Fruit fly (Drosophila melanogaster) whole organism, embryonic: ENCODE results near the gene CG44001.
A peak's percentile ranks its signal among the peaks of the same experiment; 100 is the strongest.

Experiments
- C15 ChIP-seq: fragments of 200-800 bp; sonication (Bioruptor generic); IDR thresholded peaks from 3 replicates; pipeline ENCODE4 v1.3.6; 2022; ENCODE audit warnings: missing biosample characterization, missing genetic modification characterization
- CG10321 ChIP-seq: fragments of 200-800 bp; sonication (Bioruptor generic); IDR thresholded peaks from 2 replicates; pipeline ENCODE4 v1.3.6; 2022; ENCODE audit warnings: missing biosample characterization, missing genetic modification characterization
- CG10431 ChIP-seq: fragments of 200-800 bp; sonication (Bioruptor generic); optimal IDR thresholded peaks from 3 replicates; lab custom pipeline; 2018; ENCODE audit warnings: missing biosample characterization, mild to moderate bottlenecking, missing genetic modification characterization
- CG10462 ChIP-seq: fragments of 200-800 bp; sonication (Bioruptor generic); optimal IDR thresholded peaks from 2 replicates; lab custom pipeline; 2016; ENCODE audit warnings: missing biosample characterization, missing genetic modification characterization
- CG12071 ChIP-seq: fragments of 200-800 bp; sonication (Bioruptor generic); optimal IDR thresholded peaks from 3 replicates; lab custom pipeline; 2018; ENCODE audit warnings: missing biosample characterization, mild to moderate bottlenecking, missing genetic modification characterization
- CG12299 ChIP-seq: fragments of 200-800 bp; sonication (Bioruptor generic); optimal IDR thresholded peaks from 2 replicates; lab custom pipeline; 2018; ENCODE audit warnings: missing biosample characterization, mild to moderate bottlenecking, missing genetic modification characterization
- CG1529 ChIP-seq: fragments of 200-800 bp; sonication (Bioruptor generic); optimal IDR thresholded peaks from 3 replicates; lab custom pipeline; 2018; ENCODE audit warnings: missing biosample characterization, missing genetic modification characterization
- CG17359 ChIP-seq: fragments of 200-800 bp; sonication (Bioruptor generic); optimal IDR thresholded peaks from 3 replicates; lab custom pipeline; 2018; ENCODE audit warnings: missing biosample characterization, mild to moderate bottlenecking, missing genetic modification characterization, moderate library complexity
- CG17568 ChIP-seq: fragments of 200-800 bp; sonication (Bioruptor generic); optimal IDR thresholded peaks from 2 replicates; lab custom pipeline; 2018; ENCODE audit warnings: missing biosample characterization, mild to moderate bottlenecking, missing genetic modification characterization, moderate library complexity
- CG1832 ChIP-seq: fragments of 200-800 bp; sonication (Bioruptor generic); optimal IDR thresholded peaks from 2 replicates; lab custom pipeline; 2017; ENCODE audit warnings: missing biosample characterization, mild to moderate bottlenecking, missing genetic modification characterization, inconsistent platforms
- CG31365 ChIP-seq: fragments of 200-800 bp; sonication (Bioruptor generic); optimal IDR thresholded peaks from 2 replicates; lab custom pipeline; 2018; ENCODE audit warnings: missing biosample characterization, mild to moderate bottlenecking, missing genetic modification characterization
- CG3995 ChIP-seq: fragments of 200-800 bp; sonication (Bioruptor generic); optimal IDR thresholded peaks from 3 replicates; lab custom pipeline; 2016; ENCODE audit warnings: missing biosample characterization, missing genetic modification characterization
- CG5953 ChIP-seq: fragments of 200-800 bp; sonication (Bioruptor generic); IDR thresholded peaks from 2 replicates; pipeline ENCODE4 v1.3.6; 2022; ENCODE audit warnings: missing biosample characterization, missing genetic modification characterization
- CG8388 ChIP-seq: fragments of 200-800 bp; sonication (Bioruptor generic); optimal IDR thresholded peaks from 2 replicates; lab custom pipeline; 2019; ENCODE audit warnings: missing biosample characterization, mild to moderate bottlenecking, missing genetic modification characterization, moderate library complexity
- CTCF ChIP-seq: fragments of 200-800 bp; sonication (Bioruptor generic); optimal IDR thresholded peaks from 2 replicates; lab custom pipeline; 2017; ENCODE audit warnings: missing biosample characterization, mild to moderate bottlenecking, missing genetic modification characterization, moderate library complexity
- Dbx ChIP-seq: fragments of 200-800 bp; sonication (Bioruptor generic); IDR thresholded peaks from 3 replicates; pipeline ENCODE4 v1.3.6; 2022; ENCODE audit warnings: missing biosample characterization, missing genetic modification characterization
- Dp ChIP-seq: fragments of 200-800 bp; sonication (Bioruptor generic); optimal IDR thresholded peaks from 2 replicates; lab custom pipeline; 2018; ENCODE audit warnings: missing biosample characterization, mild to moderate bottlenecking, missing genetic modification characterization, moderate library complexity
- Drgx ChIP-seq: fragments of 200-800 bp; sonication (Bioruptor generic); IDR thresholded peaks from 2 replicates; pipeline ENCODE4 v1.3.6; 2022; ENCODE audit warnings: missing biosample characterization, missing genetic modification characterization
- ERR ChIP-seq: fragments of 200-800 bp; sonication (Bioruptor generic); optimal IDR thresholded peaks from 2 replicates; lab custom pipeline; 2016; ENCODE audit warnings: missing biosample characterization, missing genetic modification characterization
- Elba2 ChIP-seq: fragments of 200-800 bp; sonication (Bioruptor generic); optimal IDR thresholded peaks from 3 replicates; lab custom pipeline; 2016; ENCODE audit warnings: missing biosample characterization, missing genetic modification characterization
- HLHmδ ChIP-seq: fragments of 200-800 bp; sonication (Bioruptor generic); optimal IDR thresholded peaks from 2 replicates; lab custom pipeline; 2018; ENCODE audit warnings: missing biosample characterization, mild to moderate bottlenecking, missing genetic modification characterization, moderate library complexity
- Hr78 ChIP-seq, 2 experiments: fragments of 200-800 bp in 1 of 2; fragments of >200 bp in 1 of 2; sonication (Bioruptor generic) in 1 of 2; optimal IDR thresholded peaks; 2 replicates each; lab custom pipeline; 2017 to 2019; ENCODE audit warnings: missing biosample characterization in 2 of 2, missing genetic modification characterization in 2 of 2, mild to moderate bottlenecking in 1 of 2, moderate library complexity in 1 of 2
- Hsf ChIP-seq: fragments of 200-800 bp; sonication (Bioruptor generic); optimal IDR thresholded peaks from 3 replicates; lab custom pipeline; 2016; ENCODE audit warnings: missing biosample characterization, missing genetic modification characterization
- Mrtf ChIP-seq: fragments of 200-800 bp; sonication (Bioruptor generic); IDR thresholded peaks from 3 replicates; pipeline ENCODE4 v1.3.6; 2022; ENCODE audit warnings: missing biosample characterization, missing genetic modification characterization
- Ravus ChIP-seq: fragments of 200-800 bp; sonication (Bioruptor generic); IDR thresholded peaks from 2 replicates; pipeline ENCODE4 v1.3.6; 2022; ENCODE audit warnings: missing biosample characterization, missing genetic modification characterization
- Trl ChIP-seq, 3 experiments: fragments of >200 bp in 2 of 3; fragments of 200-800 bp in 1 of 3; sonication (Bioruptor generic) in 1 of 3; optimal IDR thresholded peaks; 2 replicates in 1 of 3; 3 replicates in 2 of 3; lab custom pipeline; 2016 to 2017; ENCODE audit warnings: missing biosample characterization in 1 of 3, missing genetic modification characterization in 1 of 3
- Vsx1 ChIP-seq: fragments of 200-800 bp; sonication (Bioruptor generic); optimal IDR thresholded peaks from 2 replicates; lab custom pipeline; 2017; ENCODE audit warnings: missing biosample characterization, mild to moderate bottlenecking, missing genetic modification characterization, missing genetic modification reagents
- ara ChIP-seq: fragments of 200-800 bp; sonication (Bioruptor generic); IDR thresholded peaks from 2 replicates; pipeline ENCODE4 v1.3.6; 2022; ENCODE audit warnings: missing biosample characterization, missing genetic modification characterization
- bcd ChIP-seq: fragments of 200-800 bp; sonication (Bioruptor generic); optimal IDR thresholded peaks from 2 replicates; lab custom pipeline; 2017; ENCODE audit warnings: missing biosample characterization, mild to moderate bottlenecking, missing genetic modification characterization
- bigmax ChIP-seq: fragments of 200-800 bp; sonication (Bioruptor generic); optimal IDR thresholded peaks from 2 replicates; lab custom pipeline; 2018; ENCODE audit warnings: missing biosample characterization, mild to moderate bottlenecking, missing genetic modification characterization
- br ChIP-seq: fragments of >200 bp; optimal IDR thresholded peaks from 2 replicates; lab custom pipeline; 2017
- cato ChIP-seq: fragments of 200-800 bp; sonication (Bioruptor generic); optimal IDR thresholded peaks from 2 replicates; lab custom pipeline; 2016; ENCODE audit warnings: missing biosample characterization, missing genetic modification characterization, borderline replicate concordance
- corto ChIP-seq: fragments of 200-800 bp; sonication (Bioruptor generic); optimal IDR thresholded peaks from 2 replicates; lab custom pipeline; 2016; ENCODE audit warnings: missing biosample characterization, mild to moderate bottlenecking, missing genetic modification characterization, moderate library complexity
- dimm ChIP-seq: fragments of 200-800 bp; sonication (Bioruptor generic); IDR thresholded peaks from 2 replicates; pipeline ENCODE4 v1.3.6; 2022; ENCODE audit warnings: missing biosample characterization, missing genetic modification characterization
- eve ChIP-seq, 2 experiments: fragments of >200 bp; optimal IDR thresholded peaks; 2 replicates each; lab custom pipeline; 2017; ENCODE audit warnings: missing biosample characterization in 2 of 2, missing genetic modification characterization in 2 of 2
- exex ChIP-seq: fragments of 200-800 bp; sonication (Bioruptor generic); optimal IDR thresholded peaks from 4 replicates; lab custom pipeline; 2018; ENCODE audit warnings: missing biosample characterization, mild to moderate bottlenecking, missing genetic modification characterization, moderate library complexity
- fd102C ChIP-seq: fragments of 200-800 bp; sonication (Bioruptor generic); optimal IDR thresholded peaks from 2 replicates; lab custom pipeline; 2018; ENCODE audit warnings: missing biosample characterization, mild to moderate bottlenecking, missing genetic modification characterization, moderate library complexity
- fd64A ChIP-seq: fragments of 200-800 bp; sonication (Bioruptor generic); optimal IDR thresholded peaks from 3 replicates; lab custom pipeline; 2018; ENCODE audit warnings: missing biosample characterization, mild to moderate bottlenecking, missing genetic modification characterization
- h ChIP-seq: fragments of >200 bp; optimal IDR thresholded peaks from 2 replicates; lab custom pipeline; 2017
- insv ChIP-seq, 2 experiments: fragments of 200-800 bp; sonication (Bioruptor generic); optimal IDR thresholded peaks; 3 replicates each; lab custom pipeline; 2016 to 2018; ENCODE audit warnings: missing biosample characterization in 2 of 2, missing genetic modification characterization in 2 of 2
- nom ChIP-seq: fragments of 200-800 bp; sonication (Bioruptor generic); optimal IDR thresholded peaks from 2 replicates; lab custom pipeline; 2017; ENCODE audit warnings: missing biosample characterization, missing genetic modification characterization, mild to moderate bottlenecking, moderate library complexity, missing genetic modification reagents
- sens ChIP-seq: fragments of 200-800 bp; sonication (Bioruptor generic); peaks from one replicate; lab custom pipeline; 2016; ENCODE audit warnings: missing biosample characterization, missing genetic modification characterization
- sug ChIP-seq: fragments of 200-800 bp; optimal IDR thresholded peaks from 2 replicates; lab custom pipeline; 2019; ENCODE audit warnings: missing biosample characterization, mild to moderate bottlenecking, missing genetic modification characterization, moderate library complexity
- ttk ChIP-seq: fragments of 200-800 bp; sonication (Bioruptor generic); IDR thresholded peaks from 2 replicates; pipeline ENCODE4 v2.1.2; 2022; ENCODE audit warnings: missing biosample characterization, missing genetic modification characterization
- yki ChIP-seq: fragments of >200 bp; optimal IDR thresholded peaks from 3 replicates; lab custom pipeline; 2018
- z ChIP-seq: fragments of 200-800 bp; sonication (Bioruptor generic); IDR thresholded peaks from 3 replicates; pipeline ENCODE4 v1.3.6; 2022; ENCODE audit warnings: missing biosample characterization, missing genetic modification characterization

Gene CG44001

dm6 chr2L:5070797-5071579, 27.9 kb downstream of the CG44001 start, which contains the start of gene RpL37A (continued):
- peak; percentile 39 for TF ChIP-seq CG1529 (GFP tag; lab: Kevin White, UChicago)
- peak; percentile 81 for TF ChIP-seq CG17568 (GFP tag; lab: Kevin White, UChicago)
- no peak for TF ChIP-seq yki (lab: Kevin White, UChicago)
- no peak for TF ChIP-seq dimm (GFP tag; lab: Robert Waterston, UW)
- peak; percentile 54 for TF ChIP-seq Dp (GFP tag; lab: Kevin White, UChicago)
- peak; percentile 86 for TF ChIP-seq Dbx (GFP tag; lab: Robert Waterston, UW)
- no peak for TF ChIP-seq br (lab: Kevin White, UChicago)
- no peak for TF ChIP-seq h (lab: Kevin White, UChicago)
- TF ChIP-seq Hr78 (GFP tag; optimal IDR thresholded peaks at IDR 0.05; lab: Kevin White, UChicago): peak in 1 of 2 experiments; percentile 29
- TF ChIP-seq Elba2 (GFP tag; lab: Kevin White, UChicago): no peak
- peak; percentile 78 for TF ChIP-seq CG12071 (GFP tag; lab: Kevin White, UChicago)
- peak; percentile 79 for TF ChIP-seq CG31365 (tag; lab: Kevin White, UChicago)
- TF ChIP-seq CG10431 (GFP tag; lab: Kevin White, UChicago): peak; percentile 85
- peak; percentile 88 for TF ChIP-seq HLHmδ (GFP tag; lab: Kevin White, UChicago)
- peak; percentile 86 for TF ChIP-seq Vsx1 (GFP tag; lab: Kevin White, UChicago)
- TF ChIP-seq Hsf (GFP tag; lab: Kevin White, UChicago): peak; percentile 85
- TF ChIP-seq CG3995: peak; percentile 64
- peak; percentile 68 for TF ChIP-seq sug (tag; lab: Kevin White, UChicago)
- TF ChIP-seq CTCF: peak; percentile 70
- peak; percentile 57 for TF ChIP-seq ttk (GFP tag; lab: Robert Waterston, UW)
- peak; percentile 1 for TF ChIP-seq CG10462
- TF ChIP-seq, all 482 proteins: peak for 381

dm6 chr2L:5072357-5072756, 29.3 kb downstream of the CG44001 start:
- TF ChIP-seq insv (GFP tag; optimal IDR thresholded peaks at IDR 0.05; lab: Kevin White, UChicago) (no peak), CG17359 (tag; lab: Kevin White, UChicago) (no peak), dimm (GFP tag; lab: Robert Waterston, UW) (no peak), sens (GFP tag; lab: Kevin White, UChicago) (peak; percentile 68), eve (GFP tag; optimal IDR thresholded peaks at IDR 0.05; lab: Kevin White, UChicago) (peak in 1 of 2 experiments; percentile 39)

- 0 out of 2 replicates have a peak, but pooled peaks have one; percentile 36 for TF ChIP-seq CG10321
- peak; percentile 38 for TF ChIP-seq CG1832
- TF ChIP-seq Hr78 (GFP tag; optimal IDR thresholded peaks at IDR 0.05; lab: Kevin White, UChicago): peak in 1 of 2 experiments; percentile 94
- TF ChIP-seq nom (GFP tag; lab: Kevin White, UChicago): peak; percentile 5
- TF ChIP-seq bigmax (GFP tag; lab: Kevin White, UChicago): no peak
- no peak for TF ChIP-seq Mrtf (GFP tag; lab: Robert Waterston, UW)
- peak in 1 of 2 experiments; percentile 14 for TF ChIP-seq Trl (optimal IDR thresholded peaks at IDR 0.05; lab: Kevin White, UChicago)
- no peak for TF ChIP-seq Trl (GFP tag; optimal IDR thresholded peaks at IDR 0.05; lab: Kevin White, UChicago)
These were observed 36.1 kb downstream of the CG44001 start for dm6 chr2L:5079200-5079599.

dm6 chr2L:5080225-5080867, 37.3 kb downstream of the CG44001 start:
- TF ChIP-seq fd64A (no peak), C15 (GFP tag; lab: Robert Waterston, UW) (no peak), CG12299 (tag; lab: Kevin White, UChicago) (no peak), Ravus (GFP tag; lab: Robert Waterston, UW) (no peak), CG5953 (no peak), fd102C (GFP tag; lab: Kevin White, UChicago) (no peak), ERR (GFP tag; lab: Kevin White, UChicago) (no peak), CG8388 (no peak), corto (no peak), ara (GFP tag; lab: Robert Waterston, UW) (no peak), Drgx (GFP tag; lab: Robert Waterston, UW) (peak; percentile 87), bcd (GFP tag; lab: Kevin White, UChicago) (no peak), cato (GFP tag; lab: Kevin White, UChicago) (no peak), z (GFP tag; lab: Robert Waterston, UW) (no peak), exex (no peak)
